Fruit fly (Drosophila melanogaster) whole organism, embryonic: Measurements from ENCODE around the gene BCAS2.
A peak's percentile ranks its signal among the peaks of the same experiment; 100 is the strongest.

Experiments used
- Adf1 ChIP-seq: fragments of 200-800 bp; sonication (Bioruptor generic); IDR thresholded peaks from 2 replicates; pipeline ENCODE4 v1.3.6; 2022; ENCODE audit warnings: missing biosample characterization, missing genetic modification characterization
- Atf6 ChIP-seq: fragments of 200-800 bp; sonication (Bioruptor generic); IDR thresholded peaks from 2 replicates; pipeline ENCODE4 v1.3.6; 2022; ENCODE audit warnings: missing biosample characterization, missing genetic modification characterization
- BtbVII ChIP-seq: fragments of 200-800 bp; sonication (Bioruptor generic); optimal IDR thresholded peaks from 3 replicates; lab custom pipeline; 2017; ENCODE audit warnings: missing biosample characterization, mild to moderate bottlenecking, missing genetic modification characterization
- CG10209 ChIP-seq: fragments of 200-800 bp; sonication (Bioruptor generic); optimal IDR thresholded peaks from 3 replicates; lab custom pipeline; 2017; ENCODE audit warnings: missing biosample characterization, mild to moderate bottlenecking, missing genetic modification characterization, missing genetic modification reagents
- CG11398 ChIP-seq: fragments of 200-800 bp; sonication (Bioruptor generic); optimal IDR thresholded peaks from 2 replicates; lab custom pipeline; 2016; ENCODE audit warnings: missing biosample characterization, missing genetic modification characterization
- CG13287 ChIP-seq: fragments of 200-800 bp; sonication (Bioruptor generic); IDR thresholded peaks from 2 replicates; pipeline ENCODE4 v1.3.6; 2022; ENCODE audit warnings: missing biosample characterization, missing genetic modification characterization; ENCODE audit not compliant: partially characterized antibody
- CG13624 ChIP-seq: fragments of 200-800 bp; sonication (Bioruptor generic); optimal IDR thresholded peaks from 2 replicates; lab custom pipeline; 2016; ENCODE audit warnings: missing biosample characterization, missing genetic modification characterization
- CG13894 ChIP-seq: fragments of 200-800 bp; sonication (Bioruptor generic); optimal IDR thresholded peaks from 3 replicates; lab custom pipeline; 2018; ENCODE audit warnings: missing biosample characterization, mild to moderate bottlenecking, missing genetic modification characterization, moderate library complexity
- CG15269 ChIP-seq: fragments of 200-800 bp; sonication (Bioruptor generic); optimal IDR thresholded peaks from 2 replicates; lab custom pipeline; 2018; ENCODE audit warnings: missing biosample characterization, mild to moderate bottlenecking, missing genetic modification characterization, moderate library complexity
- CG17612 ChIP-seq: fragments of 200-800 bp; sonication (Bioruptor generic); IDR thresholded peaks from 2 replicates; pipeline ENCODE4 v1.3.6; 2022; ENCODE audit warnings: missing biosample characterization, missing genetic modification characterization
- CG17829 ChIP-seq: fragments of 200-800 bp; optimal IDR thresholded peaks from 2 replicates; lab custom pipeline; 2019; ENCODE audit warnings: missing biosample characterization, mild to moderate bottlenecking, missing genetic modification characterization, moderate library complexity
- CG17912 ChIP-seq: fragments of 200-800 bp; sonication (Bioruptor generic); optimal IDR thresholded peaks from 2 replicates; lab custom pipeline; 2018; ENCODE audit warnings: missing biosample characterization, mild to moderate bottlenecking, missing genetic modification characterization
- CG32767 ChIP-seq: fragments of 200-800 bp; sonication (Bioruptor generic); IDR thresholded peaks from 2 replicates; pipeline ENCODE4 v1.3.6; 2022; ENCODE audit warnings: missing biosample characterization, missing genetic modification characterization
- CG34224 ChIP-seq: fragments of 200-800 bp; sonication (Bioruptor generic); IDR thresholded peaks from 3 replicates; pipeline ENCODE4 v1.3.6; 2022; ENCODE audit warnings: missing biosample characterization, missing genetic modification characterization; ENCODE audit not compliant: partially characterized antibody
- CG5953 ChIP-seq: fragments of 200-800 bp; sonication (Bioruptor generic); IDR thresholded peaks from 2 replicates; pipeline ENCODE4 v1.3.6; 2022; ENCODE audit warnings: missing biosample characterization, missing genetic modification characterization
- CG6654 ChIP-seq: fragments of 200-800 bp; sonication (Bioruptor generic); optimal IDR thresholded peaks from 2 replicates; lab custom pipeline; 2017; ENCODE audit warnings: missing biosample characterization, mild to moderate bottlenecking, missing genetic modification characterization
- CG8089 ChIP-seq: fragments of 200-800 bp; sonication (Bioruptor generic); optimal IDR thresholded peaks from 3 replicates; lab custom pipeline; 2016; ENCODE audit warnings: missing biosample characterization, missing genetic modification characterization
- CG8290 ChIP-seq, 3 experiments: fragments of 200-800 bp; sonication (Bioruptor generic); optimal IDR thresholded peaks; 2 replicates each; lab custom pipeline; 2016 to 2019; ENCODE audit warnings: missing biosample characterization in 3 of 3, missing genetic modification characterization in 3 of 3, mild to moderate bottlenecking in 2 of 3, moderate library complexity in 1 of 3
- CG8924 ChIP-seq: fragments of 200-800 bp; optimal IDR thresholded peaks from 3 replicates; lab custom pipeline; 2019; ENCODE audit warnings: missing biosample characterization, mild to moderate bottlenecking, missing genetic modification characterization, moderate library complexity
- CG9215 ChIP-seq: fragments of 200-800 bp; sonication (Bioruptor generic); IDR thresholded peaks from 2 replicates; pipeline ENCODE4 v1.3.6; 2022; ENCODE audit warnings: missing biosample characterization, missing genetic modification characterization
- CG9876 ChIP-seq: fragments of 200-800 bp; sonication (Bioruptor generic); optimal IDR thresholded peaks from 2 replicates; lab custom pipeline; 2016; ENCODE audit warnings: missing biosample characterization, missing genetic modification characterization
- Chrac-16 ChIP-seq: fragments of 200-800 bp; sonication (Bioruptor generic); optimal IDR thresholded peaks from 3 replicates; lab custom pipeline; 2016; ENCODE audit warnings: missing biosample characterization, missing genetic modification characterization
- HLH4C ChIP-seq: fragments of 200-800 bp; sonication (Bioruptor generic); IDR thresholded peaks from 3 replicates; pipeline ENCODE4 v1.3.6; 2022; ENCODE audit warnings: missing biosample characterization, missing genetic modification characterization; ENCODE audit not compliant: partially characterized antibody
- Hey ChIP-seq: fragments of 200-800 bp; sonication (Bioruptor generic); optimal IDR thresholded peaks from 3 replicates; lab custom pipeline; 2018; ENCODE audit warnings: missing biosample characterization, mild to moderate bottlenecking, missing genetic modification characterization
- Hr39 ChIP-seq: fragments of >200 bp; optimal IDR thresholded peaks from 2 replicates; lab custom pipeline; 2017
- Mrtf ChIP-seq: fragments of 200-800 bp; sonication (Bioruptor generic); IDR thresholded peaks from 3 replicates; pipeline ENCODE4 v1.3.6; 2022; ENCODE audit warnings: missing biosample characterization, missing genetic modification characterization
- NfI ChIP-seq: fragments of 200-800 bp; sonication (Bioruptor generic); optimal IDR thresholded peaks from 3 replicates; lab custom pipeline; 2018; ENCODE audit warnings: missing biosample characterization, mild to moderate bottlenecking, missing genetic modification characterization, moderate library complexity
- Poxn ChIP-seq: fragments of 200-800 bp; sonication (Bioruptor generic); IDR thresholded peaks from 2 replicates; pipeline ENCODE4 v1.3.6; 2022; ENCODE audit warnings: missing biosample characterization, missing genetic modification characterization
- Ptx1 ChIP-seq: fragments of 200-800 bp; sonication (Bioruptor generic); IDR thresholded peaks from 2 replicates; pipeline ENCODE4 v1.3.6; 2022; ENCODE audit warnings: missing biosample characterization, missing genetic modification characterization
- Rx ChIP-seq: fragments of 200-800 bp; sonication (Bioruptor generic); IDR thresholded peaks from 2 replicates; pipeline ENCODE4 v1.3.6; 2022; ENCODE audit warnings: missing biosample characterization, missing genetic modification characterization
- Sox100B ChIP-seq: fragments of 200-800 bp; sonication (Bioruptor generic); optimal IDR thresholded peaks from 3 replicates; lab custom pipeline; 2018; ENCODE audit warnings: missing biosample characterization, mild to moderate bottlenecking, missing genetic modification characterization
- Tbp ChIP-seq: fragments of >200 bp; optimal IDR thresholded peaks from 2 replicates; lab custom pipeline; 2018; ENCODE audit warnings: missing biosample characterization, missing genetic modification characterization
- Trl ChIP-seq, 3 experiments: fragments of >200 bp in 2 of 3; fragments of 200-800 bp in 1 of 3; sonication (Bioruptor generic) in 1 of 3; optimal IDR thresholded peaks; 2 replicates in 1 of 3; 3 replicates in 2 of 3; lab custom pipeline; 2016 to 2017; ENCODE audit warnings: missing biosample characterization in 1 of 3, missing genetic modification characterization in 1 of 3
- Xrp1 ChIP-seq: fragments of 200-800 bp; sonication (Bioruptor generic); IDR thresholded peaks from 2 replicates; pipeline ENCODE4 v1.3.6; 2022; ENCODE audit warnings: missing biosample characterization, missing genetic modification characterization
- cas ChIP-seq: fragments of 200-800 bp; sonication (Bioruptor generic); IDR thresholded peaks from 2 replicates; pipeline ENCODE4 v1.3.6; 2022; ENCODE audit warnings: missing biosample characterization, missing genetic modification characterization
- cato ChIP-seq: fragments of 200-800 bp; sonication (Bioruptor generic); optimal IDR thresholded peaks from 2 replicates; lab custom pipeline; 2016; ENCODE audit warnings: missing biosample characterization, missing genetic modification characterization, borderline replicate concordance
- dmrt11E ChIP-seq: fragments of 200-800 bp; sonication (Bioruptor generic); optimal IDR thresholded peaks from 3 replicates; lab custom pipeline; 2018; ENCODE audit warnings: missing biosample characterization, mild to moderate bottlenecking, missing genetic modification characterization, moderate library complexity
- fu2 ChIP-seq: fragments of 200-800 bp; sonication (Bioruptor generic); optimal IDR thresholded peaks from 2 replicates; lab custom pipeline; 2016; ENCODE audit warnings: missing biosample characterization, missing genetic modification characterization
- gsb-n ChIP-seq: fragments of 200-800 bp; sonication (Bioruptor generic); optimal IDR thresholded peaks from 3 replicates; lab custom pipeline; 2018; ENCODE audit warnings: missing biosample characterization, mild to moderate bottlenecking, missing genetic modification characterization
- h ChIP-seq: fragments of >200 bp; optimal IDR thresholded peaks from 2 replicates; lab custom pipeline; 2017
- hth ChIP-seq: fragments of >200 bp; optimal IDR thresholded peaks from 2 replicates; lab custom pipeline; 2017; ENCODE audit warnings: inconsistent platforms
- pnt ChIP-seq: fragments of 200-800 bp; sonication (Bioruptor generic); optimal IDR thresholded peaks from 3 replicates; lab custom pipeline; 2016; ENCODE audit warnings: missing biosample characterization, missing genetic modification characterization
- row ChIP-seq: fragments of 200-800 bp; sonication (Bioruptor generic); IDR thresholded peaks from 3 replicates; pipeline ENCODE4 v1.3.6; 2022; ENCODE audit warnings: missing biosample characterization, missing genetic modification characterization
- salm ChIP-seq: fragments of 200-800 bp; sonication (Bioruptor generic); optimal IDR thresholded peaks from 2 replicates; lab custom pipeline; 2018; ENCODE audit warnings: missing biosample characterization, mild to moderate bottlenecking, missing genetic modification characterization
- scrt ChIP-seq: fragments of 200-800 bp; sonication (Bioruptor generic); optimal IDR thresholded peaks from 2 replicates; lab custom pipeline; 2018; ENCODE audit warnings: missing biosample characterization, mild to moderate bottlenecking, missing genetic modification characterization, moderate library complexity
- shn ChIP-seq: fragments of 200-800 bp; sonication (Bioruptor generic); optimal IDR thresholded peaks from 3 replicates; lab custom pipeline; 2016; ENCODE audit warnings: missing biosample characterization, missing genetic modification characterization
- sisA ChIP-seq: fragments of 200-800 bp; sonication (Bioruptor generic); IDR thresholded peaks from 2 replicates; pipeline ENCODE4 v1.3.6; 2022; ENCODE audit warnings: missing biosample characterization, missing genetic modification characterization
- slbo ChIP-seq: fragments of 200-800 bp; sonication (Bioruptor generic); IDR thresholded peaks from 2 replicates; pipeline ENCODE4 v1.3.6; 2022; ENCODE audit warnings: missing biosample characterization, missing genetic modification characterization
- wek ChIP-seq: fragments of 200-800 bp; sonication (Bioruptor generic); optimal IDR thresholded peaks from 3 replicates; lab custom pipeline; 2018; ENCODE audit warnings: missing biosample characterization, mild to moderate bottlenecking, missing genetic modification characterization, moderate library complexity

Gene BCAS2

DNA sequence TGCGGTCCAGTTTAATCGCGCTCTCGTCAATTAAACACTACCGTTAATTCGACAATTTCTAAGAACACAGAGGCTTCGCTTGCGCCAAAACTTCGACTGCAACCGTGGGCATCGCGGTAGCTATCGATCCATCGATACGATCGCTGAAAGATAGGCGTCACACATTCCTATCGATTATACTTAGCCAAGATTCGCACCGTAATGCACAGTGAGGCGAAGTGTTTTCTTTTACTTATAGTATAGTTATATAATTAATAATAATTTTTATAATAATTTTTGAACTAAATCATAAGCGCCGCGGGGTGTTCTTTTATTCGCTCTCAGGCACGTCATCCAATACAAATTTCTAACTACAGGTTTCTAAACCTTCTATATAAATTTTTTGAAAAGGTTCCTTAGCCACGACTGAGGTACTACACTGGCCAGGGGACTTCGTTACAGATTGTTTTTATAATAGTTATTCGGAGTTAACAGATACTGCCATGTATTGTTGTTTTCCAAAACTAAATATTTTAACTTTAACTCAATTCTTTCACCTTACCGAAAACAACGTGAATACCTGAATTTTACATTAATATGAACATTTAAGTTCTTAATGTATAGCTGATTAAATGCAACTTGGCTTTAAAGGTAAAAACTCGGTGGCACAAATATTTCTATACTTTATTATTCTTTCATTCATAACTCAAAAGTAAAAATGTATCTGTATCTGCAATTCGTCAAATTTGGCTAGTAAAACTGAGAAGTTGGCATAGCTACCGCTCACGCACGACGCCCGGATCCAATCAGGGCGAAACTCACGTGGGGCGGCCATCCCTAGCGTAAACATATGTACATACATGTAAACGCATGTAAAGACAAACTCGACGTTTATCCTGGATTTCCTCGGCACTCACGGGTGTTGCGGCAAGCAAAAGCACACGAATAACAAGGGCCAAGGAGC lies 15.9 kb upstream of the BCAS2 start, which contains the start of the genes NSD and BOD1 (continued):
- TF ChIP-seq gsb-n (tag; lab: Kevin White, UChicago) (no peak), BtbVII (no peak), CG13894 (tag; lab: Kevin White, UChicago) (no peak), CG17612 (GFP tag; lab: Robert Waterston, UW) (no peak), h (lab: Kevin White, UChicago) (no peak), Poxn (peak; percentile 37; the same call in 1 of the 2 replicates), Rx (GFP tag; lab: Robert Waterston, UW) (peak; percentile 63; the same call in 1 of the 2 replicates), Sox100B (GFP tag; lab: Kevin White, UChicago) (no peak), CG9215 (GFP tag; lab: Robert Waterston, UW) (peak; percentile 63), CG10209 (GFP tag; lab: Kevin White, UChicago) (peak; percentile 48), CG32767 (no peak), fu2 (GFP tag; lab: Kevin White, UChicago) (no peak), Chrac-16 (GFP tag; lab: Kevin White, UChicago) (peak; percentile 23), Tbp (GFP tag; lab: Kevin White, UChicago) (no peak), Trl (optimal IDR thresholded peaks at IDR 0.05; lab: Kevin White, UChicago) (no peak), Trl (GFP tag; optimal IDR thresholded peaks at IDR 0.05; lab: Kevin White, UChicago) (no peak), CG11398 (no peak), CG15269 (tag; lab: Kevin White, UChicago) (peak; percentile 51), Ptx1 (GFP tag; lab: Robert Waterston, UW) (peak; percentile 72), Mrtf (peak; percentile 40; the same call in 1 of the 3 replicates), NfI (GFP tag; lab: Kevin White, UChicago) (peak; percentile 63), shn (GFP tag; lab: Kevin White, UChicago) (no peak), salm (tag; lab: Kevin White, UChicago) (no peak), Adf1 (GFP tag; lab: Robert Waterston, UW) (peak; percentile 36; the same call in 1 of the 2 replicates), HLH4C (peak; percentile 90), CG8290 (GFP tag; optimal IDR thresholded peaks at IDR 0.05; lab: Kevin White, UChicago) (no peak), CG8290 (tag; optimal IDR thresholded peaks at IDR 0.05; lab: Kevin White, UChicago) (no peak), slbo (GFP tag; lab: Robert Waterston, UW) (peak; percentile 92), scrt (GFP tag; lab: Kevin White, UChicago) (no peak), CG34224 (peak; percentile 81), CG6654 (GFP tag; lab: Kevin White, UChicago) (no peak), sisA (GFP tag; lab: Robert Waterston, UW) (peak; percentile 81), Atf6 (GFP tag; lab: Robert Waterston, UW) (no peak), pnt (GFP tag; lab: Kevin White, UChicago) (no peak), CG17829 (tag; lab: Kevin White, UChicago) (peak; percentile 49), CG5953 (GFP tag; lab: Robert Waterston, UW) (peak; percentile 34; the same call in 1 of the 2 replicates), CG13624 (peak; percentile 28), cato (GFP tag; lab: Kevin White, UChicago) (no peak), Hey (tag; lab: Kevin White, UChicago) (no peak), Xrp1 (GFP tag; lab: Robert Waterston, UW) (peak; percentile 72), hth (lab: Kevin White, UChicago) (no peak), row (peak; percentile 92), CG8924 (peak; percentile 54), CG8089 (GFP tag; lab: Kevin White, UChicago) (no peak), cas (peak; percentile 57; the same call in 1 of the 2 replicates), CG13287 (peak; percentile 85), wek (no peak), CG9876 (peak; percentile 2), dmrt11E (tag; lab: Kevin White, UChicago) (peak; percentile 44), Hr39 (lab: Kevin White, UChicago) (no peak), CG17912 (no peak)
